Fruit fly (Drosophila melanogaster) whole organism, pupa: ENCODE results near the gene Cnx99A.
A peak's percentile ranks its signal among the peaks of the same experiment; 100 is the strongest.

Experiments
- CG10348 ChIP-seq: fragments of 200-800 bp; sonication (Bioruptor generic); IDR thresholded peaks from 2 replicates; pipeline ENCODE4 v1.3.6; 2022; ENCODE audit warnings: missing biosample characterization, missing genetic modification characterization
- CG12605 ChIP-seq: fragments of 200-800 bp; sonication (Bioruptor generic); IDR thresholded peaks from 2 replicates; pipeline ENCODE4 v1.3.6; 2022; ENCODE audit warnings: missing biosample characterization, missing genetic modification characterization
- CG13204 ChIP-seq: fragments of 200-800 bp; sonication (Bioruptor generic); optimal IDR thresholded peaks from 2 replicates; lab custom pipeline; 2018; ENCODE audit warnings: missing biosample characterization, mild to moderate bottlenecking, missing genetic modification characterization, moderate library complexity
- CG14655 ChIP-seq: fragments of 200-800 bp; sonication (Bioruptor generic); optimal IDR thresholded peaks from 3 replicates; lab custom pipeline; 2017; ENCODE audit warnings: mild to moderate bottlenecking, missing biosample characterization, missing genetic modification reagents, missing genetic modification characterization
- CG15710 ChIP-seq: fragments of 200-800 bp; sonication (Bioruptor generic); optimal IDR thresholded peaks from 2 replicates; lab custom pipeline; 2018; ENCODE audit warnings: missing biosample characterization, mild to moderate bottlenecking, missing genetic modification characterization, moderate library complexity
- CG17806 ChIP-seq: fragments of 200-800 bp; sonication (Bioruptor generic); optimal IDR thresholded peaks from 2 replicates; lab custom pipeline; 2018; ENCODE audit warnings: missing biosample characterization, mild to moderate bottlenecking, missing genetic modification characterization, moderate library complexity
- CG32121 ChIP-seq: fragments of 200-800 bp; sonication (Bioruptor generic); IDR thresholded peaks from 2 replicates; pipeline ENCODE4 v1.3.6; 2022; ENCODE audit warnings: missing biosample characterization, missing genetic modification characterization
- CG34367 ChIP-seq: fragments of 200-800 bp; sonication (Bioruptor generic); optimal IDR thresholded peaks from 2 replicates; lab custom pipeline; 2018; ENCODE audit warnings: missing biosample characterization, mild to moderate bottlenecking, missing genetic modification characterization
- CG4496 ChIP-seq: fragments of 200-800 bp; sonication (Bioruptor generic); IDR thresholded peaks from 3 replicates; pipeline ENCODE4 v1.3.6; 2022; ENCODE audit warnings: missing biosample characterization, missing genetic modification characterization
- CG8159 ChIP-seq: fragments of 200-800 bp; sonication (Bioruptor generic); optimal IDR thresholded peaks from 3 replicates; lab custom pipeline; 2018; ENCODE audit warnings: missing biosample characterization, mild to moderate bottlenecking, missing genetic modification characterization, moderate library complexity
- CG8301 ChIP-seq: fragments of 200-800 bp; sonication (Bioruptor generic); optimal IDR thresholded peaks from 2 replicates; lab custom pipeline; 2018; ENCODE audit warnings: missing biosample characterization, mild to moderate bottlenecking, missing genetic modification characterization
- CG9948 ChIP-seq: fragments of 200-800 bp; sonication (Bioruptor generic); optimal IDR thresholded peaks from 2 replicates; lab custom pipeline; 2018; ENCODE audit warnings: missing biosample characterization, mild to moderate bottlenecking, missing genetic modification characterization, moderate library complexity
- D1 ChIP-seq: fragments of 200-800 bp; sonication (Bioruptor generic); optimal IDR thresholded peaks from 2 replicates; lab custom pipeline; 2018; ENCODE audit warnings: missing biosample characterization, mild to moderate bottlenecking, missing genetic modification characterization, moderate library complexity
- EcR ChIP-seq: fragments of 200-800 bp; sonication (Bioruptor generic); optimal IDR thresholded peaks from 3 replicates; lab custom pipeline; 2019; ENCODE audit warnings: missing biosample characterization, missing genetic modification characterization, mild to moderate bottlenecking, moderate library complexity, missing genetic modification reagents
- Ets98B ChIP-seq: fragments of 200-800 bp; sonication (Bioruptor generic); IDR thresholded peaks from 2 replicates; pipeline ENCODE4 v1.3.6; 2022; ENCODE audit warnings: missing biosample characterization, missing genetic modification characterization
- Pif1A ChIP-seq: fragments of 200-800 bp; sonication (Bioruptor generic); optimal IDR thresholded peaks from 3 replicates; lab custom pipeline; 2016; ENCODE audit warnings: missing biosample characterization, missing genetic modification characterization
- Pif1B ChIP-seq: fragments of 200-800 bp; sonication (Bioruptor generic); optimal IDR thresholded peaks from 3 replicates; lab custom pipeline; 2016; ENCODE audit warnings: missing biosample characterization, missing genetic modification characterization
- Snoo ChIP-seq: fragments of 200-800 bp; sonication (Bioruptor generic); optimal IDR thresholded peaks from 3 replicates; lab custom pipeline; 2017; ENCODE audit warnings: missing biosample characterization, mild to moderate bottlenecking, missing genetic modification characterization, inconsistent platforms
- fd96Ca ChIP-seq: fragments of 200-800 bp; sonication (Bioruptor generic); IDR thresholded peaks from 3 replicates; pipeline ENCODE4 v1.3.6; 2022; ENCODE audit warnings: missing biosample characterization, missing genetic modification characterization
- gl ChIP-seq: fragments of 200-800 bp; sonication (Bioruptor generic); optimal IDR thresholded peaks from 2 replicates; lab custom pipeline; 2018; ENCODE audit warnings: missing biosample characterization, mild to moderate bottlenecking, missing genetic modification characterization
- rn ChIP-seq: fragments of 200-800 bp; sonication (Bioruptor generic); IDR thresholded peaks from 2 replicates; pipeline ENCODE4 v1.3.6; 2022; ENCODE audit warnings: missing biosample characterization, missing genetic modification characterization

The Cnx99A gene

dm6 chr3R:29282939-29283616 lies 36.4 kb downstream of the Cnx99A start:
- TF ChIP-seq CG8159 (tag; lab: Kevin White, UChicago) (peak; percentile 32), CG13204 (GFP tag; lab: Kevin White, UChicago) (peak; percentile 0), CG12605 (GFP tag; lab: Robert Waterston, UW) (no peak), rn (GFP tag; lab: Robert Waterston, UW) (no peak), Pif1A (GFP tag; lab: Kevin White, UChicago) (no peak), CG10348 (GFP tag; lab: Robert Waterston, UW) (no peak), gl (tag; lab: Kevin White, UChicago) (peak; percentile 38), CG14655 (GFP tag; lab: Kevin White, UChicago) (peak; percentile 62), CG9948 (tag; lab: Kevin White, UChicago) (peak; percentile 44), CG32121 (GFP tag; lab: Robert Waterston, UW) (no peak), Ets98B (GFP tag; lab: Robert Waterston, UW) (no peak), Snoo (tag; lab: Kevin White, UChicago) (no peak), CG15710 (tag; lab: Kevin White, UChicago) (no peak), CG34367 (tag; lab: Kevin White, UChicago) (peak; percentile 25), CG17806 (tag; lab: Kevin White, UChicago) (peak; percentile 29), EcR (GFP tag; lab: Kevin White, UChicago) (peak; percentile 73), CG4496 (peak; percentile 76; the same call in 2 of the 3 replicates), D1 (tag; lab: Kevin White, UChicago) (no peak), fd96Ca (GFP tag; lab: Robert Waterston, UW) (no peak), CG8301 (tag; lab: Kevin White, UChicago) (no peak), Pif1B (no peak)

dm6 chr3R:29280633-29281572 lies 38.5 kb downstream of the Cnx99A start:
- TF ChIP-seq Pif1A (GFP tag; lab: Kevin White, UChicago) (peak; percentile 69), CG17806 (tag; lab: Kevin White, UChicago) (peak; percentile 65), Snoo (tag; lab: Kevin White, UChicago) (no peak), CG8159 (tag; lab: Kevin White, UChicago) (peak; percentile 97), rn (GFP tag; lab: Robert Waterston, UW) (0 out of 2 replicates have a peak, but pooled peaks have one; percentile 10), CG9948 (tag; lab: Kevin White, UChicago) (peak; percentile 79), CG8301 (tag; lab: Kevin White, UChicago) (peak; percentile 75), CG12605 (GFP tag; lab: Robert Waterston, UW) (peak; percentile 35; the same call in 1 of the 2 replicates), EcR (GFP tag; lab: Kevin White, UChicago) (peak; percentile 98), Pif1B (peak; percentile 67), CG34367 (tag; lab: Kevin White, UChicago) (peak; percentile 69), CG4496 (peak; percentile 71; the same call in 2 of the 3 replicates), CG13204 (GFP tag; lab: Kevin White, UChicago) (peak; percentile 13), fd96Ca (GFP tag; lab: Robert Waterston, UW) (peak; percentile 28; the same call in 1 of the 3 replicates), CG10348 (GFP tag; lab: Robert Waterston, UW) (no peak), gl (tag; lab: Kevin White, UChicago) (no peak), CG14655 (GFP tag; lab: Kevin White, UChicago) (peak; percentile 85), D1 (tag; lab: Kevin White, UChicago) (peak; percentile 37), CG15710 (tag; lab: Kevin White, UChicago) (peak; percentile 62), CG32121 (GFP tag; lab: Robert Waterston, UW) (no peak), Ets98B (GFP tag; lab: Robert Waterston, UW) (peak; percentile 39; the same call in 1 of the 2 replicates)

- TF ChIP-seq CG13204 (GFP tag; lab: Kevin White, UChicago) (peak; percentile 16), CG9948 (tag; lab: Kevin White, UChicago) (peak; percentile 97), EcR (GFP tag; lab: Kevin White, UChicago) (peak; percentile 60), D1 (tag; lab: Kevin White, UChicago) (peak; percentile 92), CG8301 (tag; lab: Kevin White, UChicago) (peak; percentile 34), CG32121 (GFP tag; lab: Robert Waterston, UW) (no peak), CG8159 (tag; lab: Kevin White, UChicago) (peak; percentile 98), CG17806 (tag; lab: Kevin White, UChicago) (peak; percentile 96), fd96Ca (GFP tag; lab: Robert Waterston, UW) (no peak), Snoo (tag; lab: Kevin White, UChicago) (no peak), CG12605 (GFP tag; lab: Robert Waterston, UW) (no peak), Ets98B (GFP tag; lab: Robert Waterston, UW) (no peak), rn (GFP tag; lab: Robert Waterston, UW) (no peak), CG15710 (tag; lab: Kevin White, UChicago) (peak; percentile 28), CG14655 (GFP tag; lab: Kevin White, UChicago) (peak; percentile 87), CG10348 (GFP tag; lab: Robert Waterston, UW) (no peak), CG4496 (0 out of 3 replicates have a peak, but pooled peaks have one; percentile 47), CG34367 (tag; lab: Kevin White, UChicago) (no peak), Pif1A (GFP tag; lab: Kevin White, UChicago) (no peak)
Observed at dm6 chr3R:29279557-29280203, 39.8 kb downstream of the Cnx99A start.
